Fruit fly (Drosophila melanogaster): ENCODE data around the gene CG31821.

- TF ChIP-seq Myc (optimal IDR thresholded peaks at IDR 0.05) (no peak), Sin3A (optimal IDR thresholded peaks at IDR 0.05) (no peak)
Measured at dm6 chr2L:15916588-15916987, 14.4 kb upstream of the CG31821 start, which contains the start of gene CG13244.

Measured in Kc167 (cell line).